Worm (Caenorhabditis elegans) whole organism, L4 larva: ENCODE results near the gene sru-37.

Experiments
- Y75B8A.6 ChIP-seq: fragments of 200-800 bp; sonication (Bioruptor generic); IDR thresholded peaks from 2 replicates; pipeline ENCODE4 v1.3.6; 2022; ENCODE audit warnings: missing genetic modification reagents, missing genetic modification characterization, missing compliant biosample characterization
- ama-1 ChIP-seq: fragments of 150-350 bp; optimal IDR thresholded peaks from 2 replicates; lab custom pipeline; 2014; ENCODE audit warnings: inconsistent platforms, mixed read lengths
- daf-8 ChIP-seq: fragments of 200-800 bp; sonication (Bioruptor generic); IDR thresholded peaks from 2 replicates; pipeline ENCODE4 v1.3.6; 2022; ENCODE audit warnings: missing genetic modification characterization, missing compliant biosample characterization
- dmd-6 ChIP-seq: fragments of 200-800 bp; sonication (Bioruptor generic); IDR thresholded peaks from 2 replicates; pipeline ENCODE4 v1.3.6; 2022; ENCODE audit warnings: missing genetic modification reagents, missing genetic modification characterization, missing compliant biosample characterization
- lsy-2 ChIP-seq, 2 experiments: fragments of 150-350 bp in 1 of 2; sonication (generic microtip) in 1 of 2; optimal IDR thresholded peaks; 2 replicates each; lab custom pipeline; 2014 to 2017; ENCODE audit warnings: missing biosample characterization in 2 of 2, missing genetic modification characterization in 2 of 2
- mes-2 ChIP-seq: sonication (generic microtip); optimal IDR thresholded peaks from 2 replicates; lab custom pipeline; 2016; ENCODE audit warnings: missing genotype, mild to moderate bottlenecking, missing genetic modification characterization, missing compliant biosample characterization; ENCODE audit not compliant: poor library complexity, severe bottlenecking
- mxl-3 ChIP-seq: fragments of 200-800 bp; sonication (Bioruptor generic); optimal IDR thresholded peaks from 2 replicates; lab custom pipeline; 2018; ENCODE audit warnings: mild to moderate bottlenecking, missing genetic modification characterization, missing compliant biosample characterization
- nhr-102 ChIP-seq: sonication (generic microtip); optimal IDR thresholded peaks from 2 replicates; lab custom pipeline; 2016; ENCODE audit warnings: mild to moderate bottlenecking, missing genetic modification characterization, moderate library complexity, missing compliant biosample characterization
- nhr-111 ChIP-seq: fragments of 200-800 bp; sonication (Bioruptor generic); optimal IDR thresholded peaks from 2 replicates; lab custom pipeline; 2018; ENCODE audit warnings: mild to moderate bottlenecking, missing genetic modification characterization, missing compliant biosample characterization
- sdz-12 ChIP-seq: fragments of 200-800 bp; sonication (Bioruptor generic); optimal IDR thresholded peaks from 2 replicates; lab custom pipeline; 2018; ENCODE audit warnings: mild to moderate bottlenecking, missing genetic modification characterization, missing compliant biosample characterization
- ztf-11 ChIP-seq: fragments of 150-350 bp; optimal IDR thresholded peaks from 2 replicates; lab custom pipeline; 2014; ENCODE audit warnings: missing biosample characterization, missing genetic modification characterization

DNA sequence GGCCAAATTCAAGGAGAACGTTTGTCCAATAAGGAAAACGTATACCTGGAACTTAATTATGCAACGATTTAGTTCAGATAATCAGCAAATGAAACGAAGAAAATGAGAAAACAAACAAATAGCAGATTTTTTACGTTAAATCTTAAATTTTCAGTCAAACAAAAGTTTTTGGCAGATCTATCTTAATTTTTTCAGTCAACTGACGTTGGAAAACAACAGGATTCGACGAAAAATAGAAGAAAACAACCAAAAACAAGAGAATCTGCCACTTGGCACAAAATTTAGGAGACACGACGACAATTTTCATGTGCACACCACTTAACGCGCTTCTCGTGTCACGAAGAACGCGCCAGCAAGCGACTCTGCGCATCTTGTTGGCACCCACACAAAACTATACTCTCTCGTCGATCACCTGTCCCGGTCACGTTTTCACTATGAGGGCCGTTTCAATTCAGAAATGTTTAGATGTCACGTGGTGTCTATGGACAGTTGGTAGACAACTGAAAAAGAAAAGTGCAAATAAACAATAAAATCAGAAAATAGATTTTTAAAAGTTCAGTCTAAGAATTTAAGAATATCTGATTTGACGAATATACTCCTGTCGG lies 15.5 kb upstream of the sru-37 start, which contains the start of gene ztf-7:
- peak; percentile 99 for TF ChIP-seq dmd-6
- TF ChIP-seq ztf-11 (tag; lab: Kevin White, UChicago), result no peak
- TF ChIP-seq nhr-111 (GFP tag; lab: Kevin White, UChicago), result no peak
- TF ChIP-seq mxl-3 (GFP tag; lab: Kevin White, UChicago), result peak; percentile 99
- TF ChIP-seq lsy-2 (tag; optimal IDR thresholded peaks at IDR 0.05; lab: Kevin White, UChicago), result peak; percentile 80 to 95
- peak; percentile 90 for TF ChIP-seq mes-2 (tag; lab: Kevin White, UChicago)
- TF ChIP-seq nhr-102 (tag; lab: Kevin White, UChicago), result peak; percentile 97
- TF ChIP-seq ama-1 (lab: Kevin White, UChicago), result peak; percentile 12
- no peak for TF ChIP-seq daf-8 (GFP tag; lab: Robert Waterston, UW)
- TF ChIP-seq Y75B8A.6, result no peak
- no peak for TF ChIP-seq sdz-12 (GFP tag; lab: Kevin White, UChicago)
